Worm (Caenorhabditis elegans) whole organism, midembryonic: ENCODE results near the gene glct-6.

Experiments
- T22C8.4 ChIP-seq: fragments of 200-800 bp; sonication (Bioruptor generic); IDR thresholded peaks from 2 replicates; pipeline ENCODE4 v1.3.6; 2022; ENCODE audit warnings: missing genetic modification characterization, missing compliant biosample characterization
- cog-1 ChIP-seq: sonication (generic microtip); optimal IDR thresholded peaks from 2 replicates; lab custom pipeline; 2016; ENCODE audit warnings: missing genetic modification characterization, missing compliant biosample characterization
- flt-1 ChIP-seq: fragments of 200-800 bp; sonication (Bioruptor generic); IDR thresholded peaks from 2 replicates; pipeline ENCODE4 v1.3.6; 2022; ENCODE audit warnings: missing genetic modification characterization, missing compliant biosample characterization
- klf-2 ChIP-seq: fragments of 200-800 bp; sonication (Bioruptor generic); conservative IDR thresholded peaks from 2 replicates; pipeline ENCODE4 v1.3.6; 2022; ENCODE audit warnings: missing genetic modification reagents, missing genetic modification characterization, missing compliant biosample characterization
- med-1 ChIP-seq: sonication (generic microtip); optimal IDR thresholded peaks from 2 replicates; lab custom pipeline; 2017; ENCODE audit warnings: missing genetic modification characterization, mild to moderate bottlenecking, missing compliant biosample characterization, antibody characterized with exemption, missing genetic modification reagents; ENCODE audit not compliant: insufficient read depth
- ref-1 ChIP-seq: fragments of 200-800 bp; sonication (Bioruptor generic); conservative IDR thresholded peaks from 2 replicates; pipeline ENCODE4 v1.3.6; 2022; ENCODE audit warnings: missing genetic modification reagents, missing genetic modification characterization, missing compliant biosample characterization
- tab-1 ChIP-seq: fragments of 200-800 bp; sonication (Bioruptor generic); IDR thresholded peaks from 2 replicates; pipeline ENCODE4 v1.3.6; 2022; ENCODE audit warnings: missing genetic modification characterization, missing compliant biosample characterization
- ztf-23 ChIP-seq: fragments of 200-800 bp; sonication (Bioruptor generic); IDR thresholded peaks from 2 replicates; pipeline ENCODE4 v1.3.6; 2022; ENCODE audit warnings: missing genetic modification reagents, missing genetic modification characterization, missing compliant biosample characterization
- ztf-29 ChIP-seq: fragments of 200-800 bp; sonication (Bioruptor generic); IDR thresholded peaks from 2 replicates; pipeline ENCODE4 v1.3.6; 2022; ENCODE audit warnings: missing genetic modification reagents, missing genetic modification characterization, missing compliant biosample characterization

glct-6 gene

ce11 chrIV:3794437-3794836 is 10.4 kb downstream of the glct-6 start, which contains the start of gene K09B3.1:
Gene K09B3.1, plus strand, starts transcription at chrIV:3794737.
- TF ChIP-seq T22C8.4 (GFP tag; lab: Robert Waterston, UW) (no peak), med-1 (GFP tag; lab: Kevin White, UChicago) (no peak), klf-2 (GFP tag; lab: Robert Waterston, UW) (no peak), flt-1 (no peak)

- TF ChIP-seq flt-1 (no peak), ref-1 (GFP tag; lab: Robert Waterston, UW) (no peak), klf-2 (GFP tag; lab: Robert Waterston, UW) (no peak), T22C8.4 (GFP tag; lab: Robert Waterston, UW) (no peak), ztf-29 (GFP tag; lab: Robert Waterston, UW) (no peak), cog-1 (tag; lab: Kevin White, UChicago) (no peak), ztf-23 (no peak), med-1 (GFP tag; lab: Kevin White, UChicago) (no peak), tab-1 (GFP tag; lab: Robert Waterston, UW) (no peak)
These were observed 13.4 kb downstream of the glct-6 start for ce11 chrIV:3797442-3797841.

- no peak for TF ChIP-seq cog-1 (tag; lab: Kevin White, UChicago)
- TF ChIP-seq ztf-29 (GFP tag; lab: Robert Waterston, UW): no peak
- TF ChIP-seq ref-1 (GFP tag; lab: Robert Waterston, UW): no peak
- no peak for TF ChIP-seq flt-1
- TF ChIP-seq klf-2 (GFP tag; lab: Robert Waterston, UW): no peak
- TF ChIP-seq med-1 (GFP tag; lab: Kevin White, UChicago): no peak
- no peak for TF ChIP-seq T22C8.4 (GFP tag; lab: Robert Waterston, UW)
- no peak for TF ChIP-seq tab-1 (GFP tag; lab: Robert Waterston, UW)
- no peak for TF ChIP-seq ztf-23
These were observed 16.9 kb downstream of the glct-6 start, which contains the start of gene osm-3 for ce11 chrIV:3800952-3801351. Gene osm-3, minus strand, starts transcription at chrIV:3801052.

ce11 chrIV:3803252-3803651 is 19.2 kb downstream of the glct-6 start, which contains the start of the genes algn-14 and M02B7.2:
Gene algn-14, minus strand, starts transcription at chrIV:3803426.
Gene M02B7.2, plus strand, starts transcription at chrIV:3803581.
- TF ChIP-seq flt-1: 0 out of 2 replicates have a peak, but pooled peaks have one; percentile 15
- peak; percentile 74 for TF ChIP-seq ztf-23
- TF ChIP-seq T22C8.4 (GFP tag; lab: Robert Waterston, UW): 0 out of 2 replicates have a peak, but pooled peaks have one; percentile 10
- TF ChIP-seq tab-1 (GFP tag; lab: Robert Waterston, UW): no peak
- no peak for TF ChIP-seq ztf-29 (GFP tag; lab: Robert Waterston, UW)

- TF ChIP-seq ref-1 (GFP tag; lab: Robert Waterston, UW) (no peak), tab-1 (GFP tag; lab: Robert Waterston, UW) (no peak), klf-2 (GFP tag; lab: Robert Waterston, UW) (no peak), med-1 (GFP tag; lab: Kevin White, UChicago) (no peak), cog-1 (tag; lab: Kevin White, UChicago) (no peak), ztf-29 (GFP tag; lab: Robert Waterston, UW) (no peak), ztf-23 (no peak), T22C8.4 (GFP tag; lab: Robert Waterston, UW) (no peak), flt-1 (no peak)
These were observed 21.2 kb downstream of the glct-6 start, which contains the start of gene fbxc-47 for ce11 chrIV:3805219-3805618. Gene fbxc-47, plus strand, starts transcription at chrIV:3805519.

- TF ChIP-seq ztf-23: no peak
- no peak for TF ChIP-seq flt-1
- TF ChIP-seq klf-2 (GFP tag; lab: Robert Waterston, UW): no peak
- TF ChIP-seq tab-1 (GFP tag; lab: Robert Waterston, UW): no peak
- no peak for TF ChIP-seq cog-1 (tag; lab: Kevin White, UChicago)
- no peak for TF ChIP-seq ref-1 (GFP tag; lab: Robert Waterston, UW)
- no peak for TF ChIP-seq ztf-29 (GFP tag; lab: Robert Waterston, UW)
- no peak for TF ChIP-seq med-1 (GFP tag; lab: Kevin White, UChicago)
- no peak for TF ChIP-seq T22C8.4 (GFP tag; lab: Robert Waterston, UW)
These were observed 23.1 kb downstream of the glct-6 start, which contains the start of gene M02B7.7 for ce11 chrIV:3807092-3807491. Gene M02B7.7, minus strand, starts transcription at chrIV:3807192.

ce11 chrIV:3807545-3807944 is 23.5 kb downstream of the glct-6 start:
- TF ChIP-seq klf-2 (GFP tag; lab: Robert Waterston, UW) (no peak), ztf-23 (0 out of 2 replicates have a peak, but pooled peaks have one; percentile 7), T22C8.4 (GFP tag; lab: Robert Waterston, UW) (no peak), flt-1 (no peak)

- TF ChIP-seq tab-1 (GFP tag; lab: Robert Waterston, UW) (0 out of 2 replicates have a peak, but pooled peaks have one; percentile 32), ztf-29 (GFP tag; lab: Robert Waterston, UW) (no peak)
These were observed 28.8 kb downstream of the glct-6 start for ce11 chrIV:3812812-3813211.

- TF ChIP-seq ztf-23: no peak
- TF ChIP-seq ztf-29 (GFP tag; lab: Robert Waterston, UW): no peak
These were observed 30.7 kb downstream of the glct-6 start for ce11 chrIV:3814553-3815258.

- no peak for TF ChIP-seq T22C8.4 (GFP tag; lab: Robert Waterston, UW)
- no peak for TF ChIP-seq flt-1
- TF ChIP-seq ref-1 (GFP tag; lab: Robert Waterston, UW): no peak
- TF ChIP-seq cog-1 (tag; lab: Kevin White, UChicago): no peak
- no peak for TF ChIP-seq ztf-23
- TF ChIP-seq ztf-29 (GFP tag; lab: Robert Waterston, UW): no peak
- no peak for TF ChIP-seq med-1 (GFP tag; lab: Kevin White, UChicago)
- no peak for TF ChIP-seq klf-2 (GFP tag; lab: Robert Waterston, UW)
- TF ChIP-seq tab-1 (GFP tag; lab: Robert Waterston, UW): no peak
These were observed 31.2 kb downstream of the glct-6 start for ce11 chrIV:3815259-3815644.
